Worm (Caenorhabditis elegans) whole organism, early embryonic: ENCODE results near the gene nhr-106.

ENCODE experiments used
- B0310.2 ChIP-seq: sonication (generic microtip); optimal IDR thresholded peaks from 2 replicates; lab custom pipeline; 2016; ENCODE audit warnings: mild to moderate bottlenecking, missing genetic modification characterization, missing compliant biosample characterization
- F13C5.2 ChIP-seq: sonication (generic microtip); optimal IDR thresholded peaks from 2 replicates; lab custom pipeline; 2017; ENCODE audit warnings: mild to moderate bottlenecking, missing genetic modification characterization, inconsistent platforms, missing compliant biosample characterization
- aly-1 ChIP-seq: sonication (generic microtip); optimal IDR thresholded peaks from 2 replicates; lab custom pipeline; 2016; ENCODE audit warnings: missing genetic modification characterization, missing compliant biosample characterization
- ama-1 ChIP-seq: fragments of 150-350 bp; optimal IDR thresholded peaks from 2 replicates; lab custom pipeline; 2014
- ceh-13 ChIP-seq: fragments of 200-800 bp; sonication (Bioruptor generic); optimal IDR thresholded peaks from 2 replicates; lab custom pipeline; 2018; ENCODE audit warnings: mild to moderate bottlenecking, missing genetic modification characterization, missing compliant biosample characterization
- ceh-36 ChIP-seq: sonication (generic microtip); optimal IDR thresholded peaks from 2 replicates; lab custom pipeline; 2016; ENCODE audit warnings: missing genetic modification characterization, inconsistent platforms, missing compliant biosample characterization
- ets-7 ChIP-seq: sonication (generic microtip); optimal IDR thresholded peaks from 2 replicates; lab custom pipeline; 2016; ENCODE audit warnings: missing genotype, missing genetic modification characterization, missing compliant biosample characterization
- flt-1 ChIP-seq: fragments of 200-800 bp; sonication (Bioruptor generic); IDR thresholded peaks from 2 replicates; pipeline ENCODE4 v1.3.6; 2022; ENCODE audit warnings: missing genetic modification characterization, missing compliant biosample characterization
- hmbx-1 ChIP-seq: sonication (generic microtip); optimal IDR thresholded peaks from 2 replicates; lab custom pipeline; 2016; ENCODE audit warnings: mild to moderate bottlenecking, missing genetic modification characterization, missing compliant biosample characterization
- hmg-4 ChIP-seq: fragments of 200-800 bp; sonication (Bioruptor generic); optimal IDR thresholded peaks from 2 replicates; lab custom pipeline; 2018; ENCODE audit warnings: mild to moderate bottlenecking, missing genetic modification characterization, missing compliant biosample characterization
- hnd-1 ChIP-seq: sonication (generic microtip); optimal IDR thresholded peaks from 2 replicates; lab custom pipeline; 2016; ENCODE audit warnings: missing genetic modification characterization, missing compliant biosample characterization
- pes-1 ChIP-seq: fragments of 200-800 bp; sonication (Bioruptor generic); IDR thresholded peaks from 2 replicates; pipeline ENCODE4 v1.3.6; 2022; ENCODE audit warnings: missing genetic modification reagents, missing genetic modification characterization, missing compliant biosample characterization
- scrt-1 ChIP-seq: fragments of 200-800 bp; sonication (Bioruptor generic); IDR thresholded peaks from 2 replicates; pipeline ENCODE4 v1.3.6; 2022; ENCODE audit warnings: missing genetic modification characterization, missing compliant biosample characterization
- sea-1 ChIP-seq: fragments of 200-800 bp; sonication (Bioruptor generic); conservative IDR thresholded peaks from 2 replicates; pipeline ENCODE4 v1.3.6; 2022; ENCODE audit warnings: missing genetic modification characterization, missing compliant biosample characterization
- tbx-11 ChIP-seq: fragments of 200-800 bp; sonication (Bioruptor generic); IDR thresholded peaks from 2 replicates; pipeline ENCODE4 v1.3.6; 2022; ENCODE audit warnings: missing genetic modification characterization, missing compliant biosample characterization
- tbx-37 ChIP-seq: fragments of 200-800 bp; sonication (Bioruptor generic); conservative IDR thresholded peaks from 2 replicates; pipeline ENCODE4 v1.3.6; 2022; ENCODE audit warnings: missing genetic modification reagents, missing genetic modification characterization, missing compliant biosample characterization
- tra-4 ChIP-seq: sonication (generic microtip); optimal IDR thresholded peaks from 2 replicates; lab custom pipeline; 2017; ENCODE audit warnings: missing genetic modification characterization, missing compliant biosample characterization

Gene nhr-106

ce11 chrV:500535-500934 lies 11.1 kb downstream of the nhr-106 start:
- TF ChIP-seq hmbx-1 (tag; lab: Kevin White, UChicago) (no peak), pes-1 (GFP tag; lab: Robert Waterston, UW) (no peak), ceh-36 (no peak), sea-1 (GFP tag; lab: Robert Waterston, UW) (no peak), hnd-1 (tag; lab: Kevin White, UChicago) (no peak), ama-1 (lab: Kevin White, UChicago) (no peak)

ce11 chrV:501230-501629 lies 11.8 kb downstream of the nhr-106 start, which contains the start of gene str-256:
Gene str-256, minus strand, starts transcription at chrV:501330.
- TF ChIP-seq hmg-4 (GFP tag; lab: Kevin White, UChicago) (no peak), tbx-37 (GFP tag; lab: Robert Waterston, UW) (no peak), hmbx-1 (tag; lab: Kevin White, UChicago) (no peak), flt-1 (GFP tag; lab: Robert Waterston, UW) (no peak), tra-4 (tag; lab: Kevin White, UChicago) (no peak), ceh-36 (no peak), tbx-11 (GFP tag; lab: Robert Waterston, UW) (no peak), pes-1 (GFP tag; lab: Robert Waterston, UW) (no peak), scrt-1 (GFP tag; lab: Robert Waterston, UW) (no peak), ama-1 (lab: Kevin White, UChicago) (no peak), hnd-1 (tag; lab: Kevin White, UChicago) (no peak), sea-1 (GFP tag; lab: Robert Waterston, UW) (no peak)

- no peak for TF ChIP-seq hmg-4 (GFP tag; lab: Kevin White, UChicago)
- TF ChIP-seq tbx-37 (GFP tag; lab: Robert Waterston, UW), result no peak
- TF ChIP-seq tbx-11 (GFP tag; lab: Robert Waterston, UW), result no peak
- no peak for TF ChIP-seq B0310.2 (tag; lab: Kevin White, UChicago)
- TF ChIP-seq ets-7, result no peak
- no peak for TF ChIP-seq hmbx-1 (tag; lab: Kevin White, UChicago)
- no peak for TF ChIP-seq ceh-13 (GFP tag; lab: Kevin White, UChicago)
- TF ChIP-seq aly-1, result no peak
- TF ChIP-seq ama-1 (lab: Kevin White, UChicago), result no peak
- TF ChIP-seq pes-1 (GFP tag; lab: Robert Waterston, UW), result no peak
- no peak for TF ChIP-seq F13C5.2 (tag; lab: Kevin White, UChicago)
- no peak for TF ChIP-seq hnd-1 (tag; lab: Kevin White, UChicago)
Measured at ce11 chrV:502803-503273, 13.4 kb downstream of the nhr-106 start, which contains the start of gene T01G6.10. Gene T01G6.10, minus strand, starts transcription at chrV:503223.

- TF ChIP-seq aly-1 (no peak), tra-4 (tag; lab: Kevin White, UChicago) (no peak), hnd-1 (tag; lab: Kevin White, UChicago) (no peak), ceh-36 (no peak), hmg-4 (GFP tag; lab: Kevin White, UChicago) (no peak)
Measured at ce11 chrV:503728-504127, 14.3 kb downstream of the nhr-106 start, which contains the start of gene srlf-35. Gene srlf-35, plus strand, starts transcription at chrV:504028.

- TF ChIP-seq scrt-1 (GFP tag; lab: Robert Waterston, UW) (no peak), flt-1 (GFP tag; lab: Robert Waterston, UW) (no peak), pes-1 (GFP tag; lab: Robert Waterston, UW) (no peak), aly-1 (no peak)
Measured at ce11 chrV:505191-505590, 15.8 kb downstream of the nhr-106 start, which contains the start of gene srlf-19. Gene srlf-19, plus strand, starts transcription at chrV:505491.

ce11 chrV:512420-512819 lies 23.0 kb downstream of the nhr-106 start, which contains the start of gene srh-37:
Gene srh-37, minus strand, starts transcription at chrV:512520.
- no peak for TF ChIP-seq sea-1 (GFP tag; lab: Robert Waterston, UW)
- TF ChIP-seq hmg-4 (GFP tag; lab: Kevin White, UChicago), result no peak
- TF ChIP-seq tbx-11 (GFP tag; lab: Robert Waterston, UW), result no peak
- no peak for TF ChIP-seq tbx-37 (GFP tag; lab: Robert Waterston, UW)
- TF ChIP-seq ama-1 (lab: Kevin White, UChicago), result no peak
- no peak for TF ChIP-seq scrt-1 (GFP tag; lab: Robert Waterston, UW)
- no peak for TF ChIP-seq F13C5.2 (tag; lab: Kevin White, UChicago)
- no peak for TF ChIP-seq ets-7
- TF ChIP-seq ceh-36, result no peak
- TF ChIP-seq pes-1 (GFP tag; lab: Robert Waterston, UW), result no peak
- TF ChIP-seq aly-1, result no peak
- no peak for TF ChIP-seq tra-4 (tag; lab: Kevin White, UChicago)
- TF ChIP-seq flt-1 (GFP tag; lab: Robert Waterston, UW), result no peak

ce11 chrV:519445-519844 lies 30.0 kb downstream of the nhr-106 start, which contains the start of gene nhr-210:
Gene nhr-210, minus strand, starts transcription at chrV:519545.
- TF ChIP-seq scrt-1 (GFP tag; lab: Robert Waterston, UW), result no peak
- TF ChIP-seq ceh-13 (GFP tag; lab: Kevin White, UChicago), result no peak
- TF ChIP-seq ceh-36, result no peak
- no peak for TF ChIP-seq F13C5.2 (tag; lab: Kevin White, UChicago)
- no peak for TF ChIP-seq pes-1 (GFP tag; lab: Robert Waterston, UW)
- no peak for TF ChIP-seq flt-1 (GFP tag; lab: Robert Waterston, UW)
- TF ChIP-seq tbx-37 (GFP tag; lab: Robert Waterston, UW), result no peak
- TF ChIP-seq ama-1 (lab: Kevin White, UChicago), result no peak
- no peak for TF ChIP-seq tra-4 (tag; lab: Kevin White, UChicago)
- TF ChIP-seq tbx-11 (GFP tag; lab: Robert Waterston, UW), result no peak
- TF ChIP-seq hnd-1 (tag; lab: Kevin White, UChicago), result no peak
- TF ChIP-seq B0310.2 (tag; lab: Kevin White, UChicago), result no peak
- no peak for TF ChIP-seq ets-7
- no peak for TF ChIP-seq hmg-4 (GFP tag; lab: Kevin White, UChicago)
- no peak for TF ChIP-seq hmbx-1 (tag; lab: Kevin White, UChicago)
- TF ChIP-seq aly-1, result no peak
- TF ChIP-seq sea-1 (GFP tag; lab: Robert Waterston, UW), result no peak
